Worm (Caenorhabditis elegans) whole organism, L4/young adult: Measurements from ENCODE around the gene nhr-175.

Source experiments
- W03F9.2 ChIP-seq: fragments of 150-350 bp; optimal IDR thresholded peaks from 2 replicates; lab custom pipeline; 2014; ENCODE audit warnings: missing biosample characterization, missing genetic modification characterization
- dao-5 ChIP-seq: sonication (generic microtip); optimal IDR thresholded peaks from 2 replicates; lab custom pipeline; 2016; ENCODE audit warnings: missing genotype, missing genetic modification characterization, moderate library complexity, missing compliant biosample characterization

- TF ChIP-seq dao-5 (tag; lab: Kevin White, UChicago) (no peak), W03F9.2 (tag; lab: Kevin White, UChicago) (peak; percentile 12)
These were observed 25.0 kb downstream of the nhr-175 start for ce11 chrV:13891489-13891888.
